Worm (Caenorhabditis elegans): ENCODE measurements around the gene C16C4.17.

Gene C16C4.17

DNA sequence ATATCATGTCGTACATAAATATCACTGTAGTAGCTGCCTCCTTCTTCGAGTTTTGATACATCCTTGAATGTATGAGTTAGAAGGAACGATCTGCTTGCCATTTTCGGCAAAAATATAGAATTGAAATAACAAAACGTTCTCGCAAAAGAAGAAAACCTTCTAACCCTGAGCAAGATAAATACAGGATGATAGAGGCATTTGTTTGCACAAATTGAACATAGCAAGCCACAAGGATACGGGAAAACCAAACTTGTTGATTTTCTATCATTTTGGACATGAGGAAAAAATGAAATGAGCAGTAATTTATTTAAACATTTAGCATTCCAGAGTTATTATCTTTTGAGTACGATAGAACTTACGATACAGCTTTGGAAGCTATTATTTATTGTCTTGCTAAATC, 24.7 kb downstream of the C16C4.17 start, which contains the start of gene math-8:
Gene math-8 (minus strand): TSS at position 101 of the 400 bp plus-strand sequence.
- TF ChIP-seq him-1 (tag; optimal IDR thresholded peaks at IDR 0.05), result no peak
- no peak for TF ChIP-seq W03F9.2 (tag; optimal IDR thresholded peaks at IDR 0.05)
- no peak for TF ChIP-seq dao-5 (tag; optimal IDR thresholded peaks at IDR 0.05)

DNA sequence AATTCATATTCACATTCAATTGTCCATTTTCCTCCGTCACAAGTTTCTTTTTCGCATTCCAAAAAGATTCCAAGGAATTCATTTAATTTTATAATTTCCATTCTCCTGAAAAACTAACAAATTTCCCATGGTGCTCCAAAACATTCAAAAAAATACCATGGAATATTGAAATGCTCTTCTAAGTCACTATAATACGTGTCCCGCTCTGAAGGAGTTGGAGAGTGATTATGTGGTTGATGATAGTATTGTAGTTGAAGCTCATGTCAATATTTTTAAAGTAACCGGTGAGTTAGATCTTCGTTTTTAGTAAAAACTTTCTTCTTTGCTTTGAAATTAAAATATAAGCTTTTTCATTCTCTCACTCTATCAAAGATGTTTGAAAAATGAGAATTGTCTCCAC, 26.3 kb downstream of the C16C4.17 start, which contains the start of gene math-9:
Gene math-9 (minus strand): TSS at position 101 of the 400 bp plus-strand sequence.
- TF ChIP-seq dao-5 (tag; optimal IDR thresholded peaks at IDR 0.05) (no peak), W03F9.2 (tag; optimal IDR thresholded peaks at IDR 0.05) (no peak), him-1 (tag; optimal IDR thresholded peaks at IDR 0.05) (no peak)

DNA sequence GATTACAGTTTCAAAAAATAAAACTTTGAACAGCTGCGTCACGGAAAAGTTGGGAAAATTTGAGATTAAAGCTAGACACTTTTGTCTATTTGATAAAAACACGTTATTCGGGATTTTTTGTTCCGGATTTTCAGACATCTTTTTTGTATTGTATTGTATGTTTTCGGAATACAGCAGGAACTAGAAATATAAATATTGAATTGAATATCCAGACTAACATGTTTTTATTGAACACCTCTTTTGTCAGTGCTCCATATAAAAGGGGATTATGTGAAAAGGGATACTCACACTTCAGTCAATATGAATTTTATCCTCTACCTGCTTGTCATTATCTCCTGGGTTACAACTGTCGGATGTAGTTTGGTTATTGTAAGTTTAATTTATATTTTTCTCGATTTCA, 29.5 kb downstream of the C16C4.17 start, which contains the start of gene C16C4.1:
Gene C16C4.1 (plus strand): TSS at position 301 of the 400 bp plus-strand sequence.
- TF ChIP-seq W03F9.2 (tag; optimal IDR thresholded peaks at IDR 0.05), result no peak
- no peak for TF ChIP-seq dao-5 (tag; optimal IDR thresholded peaks at IDR 0.05)
- no peak for TF ChIP-seq him-1 (tag; optimal IDR thresholded peaks at IDR 0.05)

DNA sequence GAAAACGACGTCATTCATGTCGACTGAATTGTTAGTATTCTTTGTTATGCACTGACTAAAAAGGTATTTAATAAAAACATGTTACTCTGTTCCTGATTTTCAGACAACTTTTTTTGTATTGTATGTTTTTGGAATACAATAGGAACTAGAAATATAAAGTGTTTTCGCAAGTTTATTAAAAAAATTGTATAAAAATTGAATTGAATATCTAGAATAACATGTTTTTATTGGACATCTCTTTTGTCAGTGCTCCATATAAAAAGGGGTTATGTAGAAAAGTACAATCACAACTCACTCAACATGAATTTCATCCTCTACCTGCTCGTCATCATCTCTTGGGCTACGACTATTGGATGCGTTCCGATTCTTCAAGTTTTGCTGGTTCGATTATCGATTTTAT, 30.9 kb downstream of the C16C4.17 start, which contains the start of gene C46F9.5:
Gene C46F9.5 (plus strand): TSS at position 301 of the 400 bp plus-strand sequence.
- TF ChIP-seq dao-5 (tag; optimal IDR thresholded peaks at IDR 0.05), result no peak
- no peak for TF ChIP-seq W03F9.2 (tag; optimal IDR thresholded peaks at IDR 0.05)
- TF ChIP-seq him-1 (tag; optimal IDR thresholded peaks at IDR 0.05), result no peak

DNA sequence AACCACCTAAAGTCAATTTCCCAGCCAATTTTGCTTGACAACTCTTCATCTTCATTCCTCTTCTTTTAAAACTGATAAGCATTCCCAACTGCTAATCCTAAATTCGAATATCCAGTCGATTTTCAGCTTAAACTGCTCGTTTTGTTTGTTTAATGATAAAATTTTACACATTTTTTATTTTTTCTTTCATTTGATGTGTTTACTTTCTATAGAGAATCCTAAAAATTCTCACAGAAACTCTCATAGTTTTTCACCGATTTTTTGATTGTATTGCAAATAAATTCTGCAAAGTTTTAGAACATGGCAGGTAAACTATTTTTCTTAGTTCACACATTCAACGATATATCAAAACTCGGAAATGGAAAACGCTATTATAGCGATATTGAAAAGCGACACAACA, 31.4 kb downstream of the C16C4.17 start, which contains the start of gene math-25:
Gene math-25 (plus strand): TSS at position 301 of the 400 bp plus-strand sequence.
- TF ChIP-seq him-1 (tag; optimal IDR thresholded peaks at IDR 0.05) (no peak), W03F9.2 (tag; optimal IDR thresholded peaks at IDR 0.05) (no peak), dao-5 (tag; optimal IDR thresholded peaks at IDR 0.05) (no peak)

DNA sequence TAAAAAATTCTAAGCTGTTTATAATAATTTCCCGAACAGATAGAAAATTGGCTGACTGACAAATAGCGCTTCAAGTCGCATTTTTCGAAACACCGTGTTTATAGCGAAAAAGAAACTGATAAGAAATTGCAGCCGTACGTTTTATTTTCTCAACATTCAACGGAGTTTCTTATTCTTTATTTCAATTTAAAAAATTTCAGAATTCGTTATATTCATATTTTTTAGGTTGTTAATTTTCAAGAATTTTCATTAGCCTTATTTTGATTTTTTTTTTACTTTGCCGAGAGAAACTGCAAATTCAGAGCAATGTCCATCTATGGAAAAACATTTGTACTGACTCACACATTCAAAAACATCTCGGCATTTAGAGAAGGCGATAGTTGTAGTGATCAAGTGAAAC, 33.6 kb downstream of the C16C4.17 start, which contains the start of gene C46F9.6:
Gene C46F9.6 (plus strand): TSS at position 301 of the 400 bp plus-strand sequence.
- TF ChIP-seq W03F9.2 (tag; optimal IDR thresholded peaks at IDR 0.05) (no peak), dao-5 (tag; optimal IDR thresholded peaks at IDR 0.05) (no peak), him-1 (tag; optimal IDR thresholded peaks at IDR 0.05) (no peak)

DNA sequence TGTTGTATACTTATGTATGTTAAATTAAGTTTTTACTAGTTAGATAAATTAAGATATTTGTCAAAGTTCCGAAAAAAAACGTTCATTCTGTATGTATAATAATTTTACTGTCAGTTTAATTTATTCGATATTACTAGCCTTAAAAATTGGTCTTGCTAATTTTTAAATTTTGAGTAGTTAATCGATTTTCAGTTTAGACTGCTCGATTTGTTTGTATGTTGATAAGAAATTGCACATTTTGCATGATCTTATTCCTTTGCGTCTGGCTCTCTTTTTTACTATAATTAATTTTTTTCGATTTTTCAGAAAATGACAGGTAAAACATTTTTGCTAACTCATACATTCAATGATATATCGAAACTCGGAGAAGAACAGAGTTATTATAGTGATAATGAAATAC, 35.6 kb downstream of the C16C4.17 start, which contains the start of gene math-24:
Gene math-24 (plus strand): TSS at position 301 of the 400 bp plus-strand sequence.
- TF ChIP-seq W03F9.2 (tag; optimal IDR thresholded peaks at IDR 0.05) (no peak), dao-5 (tag; optimal IDR thresholded peaks at IDR 0.05) (no peak), him-1 (tag; optimal IDR thresholded peaks at IDR 0.05) (no peak)

DNA sequence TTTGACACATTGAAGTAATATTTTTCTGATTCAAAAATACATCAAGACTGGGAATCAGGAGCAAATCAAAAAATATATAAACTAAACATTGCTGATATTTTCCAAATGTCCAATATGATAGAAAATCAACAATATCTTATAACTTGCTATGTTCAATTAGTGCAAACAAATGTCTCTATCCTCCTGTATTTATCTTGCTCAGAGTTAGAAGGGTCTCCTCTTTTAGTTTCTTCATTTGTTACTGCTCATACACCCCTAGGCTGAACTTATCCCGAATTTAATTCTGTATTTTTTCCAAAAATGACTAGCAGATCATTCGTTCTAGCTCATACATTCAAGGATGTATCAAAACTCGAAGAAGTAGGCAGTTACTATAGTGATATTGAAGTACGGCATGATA, 37.6 kb downstream of the C16C4.17 start, which contains the start of gene math-23:
Gene math-23 (plus strand): TSS at position 301 of the 400 bp plus-strand sequence.
- TF ChIP-seq him-1 (tag; optimal IDR thresholded peaks at IDR 0.05) (no peak), W03F9.2 (tag; optimal IDR thresholded peaks at IDR 0.05) (no peak), dao-5 (tag; optimal IDR thresholded peaks at IDR 0.05) (no peak)

DNA sequence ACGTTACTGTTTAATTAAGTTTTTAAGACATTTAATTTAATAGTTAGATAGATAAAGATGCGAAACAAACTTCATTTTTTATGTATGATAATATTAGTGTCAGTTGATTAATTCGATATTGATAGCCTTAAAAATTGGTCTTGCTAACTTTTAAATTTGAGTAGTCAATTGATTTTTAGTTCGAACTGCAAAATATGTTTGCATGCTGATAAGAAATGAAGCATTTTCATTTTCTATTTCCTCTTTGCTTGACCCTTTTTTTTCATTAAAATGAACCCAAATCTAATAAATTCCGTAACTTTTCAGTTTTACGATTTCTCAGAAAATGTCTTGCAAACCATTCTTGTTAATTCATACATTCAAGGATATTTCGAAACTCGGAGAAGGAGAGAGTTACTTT, 40.7 kb downstream of the C16C4.17 start, which contains the start of gene math-22:
Gene math-22 (plus strand): TSS at position 301 of the 400 bp plus-strand sequence.
- TF ChIP-seq W03F9.2 (tag; optimal IDR thresholded peaks at IDR 0.05) (no peak), dao-5 (tag; optimal IDR thresholded peaks at IDR 0.05) (no peak), him-1 (tag; optimal IDR thresholded peaks at IDR 0.05) (no peak)

DNA sequence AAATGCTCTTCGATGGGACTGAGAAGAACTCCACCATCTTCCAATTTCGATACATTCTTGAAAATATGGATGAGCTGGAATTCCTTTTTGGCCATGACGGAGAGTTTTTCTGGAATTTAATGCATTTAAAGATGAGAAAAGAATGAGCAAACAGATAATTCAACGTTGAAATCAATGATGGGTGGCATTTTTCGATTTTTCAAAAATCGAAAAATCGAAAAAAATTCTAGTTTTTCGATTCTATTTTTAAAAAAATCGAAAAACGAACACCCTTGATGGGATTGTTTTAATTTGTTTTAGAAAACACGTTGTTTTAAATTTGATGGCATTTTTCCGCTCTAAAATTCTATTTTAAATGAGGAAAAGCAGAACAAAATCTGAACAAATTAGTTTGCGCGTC, 48.4 kb downstream of the C16C4.17 start, which contains the start of gene math-31:
Gene math-31 (minus strand): TSS at position 101 of the 400 bp plus-strand sequence.
- TF ChIP-seq him-1 (tag; optimal IDR thresholded peaks at IDR 0.05) (no peak), W03F9.2 (tag; optimal IDR thresholded peaks at IDR 0.05) (no peak), dao-5 (tag; optimal IDR thresholded peaks at IDR 0.05) (no peak)
